1 fruit fly cellular context compared by ENCODE assay signal in the genomic region with DNA sequence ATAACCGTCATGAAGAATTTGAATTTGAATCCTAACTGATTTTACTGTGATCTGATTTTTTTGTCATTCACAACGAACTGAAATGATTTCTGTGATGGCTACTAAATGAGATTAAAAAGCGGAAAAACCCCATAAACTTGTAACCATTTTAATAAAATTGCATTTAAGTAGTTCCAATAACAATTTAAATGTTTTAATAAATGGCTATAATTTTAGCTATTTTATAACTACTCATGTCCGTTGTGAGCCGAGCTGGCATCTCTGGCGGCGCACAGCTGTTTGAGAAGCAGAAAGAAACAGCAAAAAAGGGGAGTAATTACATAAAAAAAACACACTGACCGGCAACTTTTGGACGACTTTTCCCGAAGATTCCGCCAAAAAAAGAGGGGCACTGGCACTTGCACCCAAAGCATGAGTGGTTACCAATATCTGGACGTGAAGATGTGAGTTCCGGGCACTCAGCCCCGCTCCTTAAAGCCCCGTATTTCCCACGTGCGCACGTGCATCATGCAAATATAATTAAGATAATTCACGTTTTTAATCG.
TF ChIP-seq lines count a peak whose summit lies in the region.

Gene CG7950 (plus strand): TSS at position 268 of the 544 bp plus-strand sequence.
Gene Rpp14a (plus strand): TSS at position 268 of the 544 bp plus-strand sequence.

TF ChIP-seq in whole organism, embryonic, 481 proteins besides CTCF, POLR2A, EP300 and RAD21 (continued from another document and continues in another):
- TF ChIP-seq CG18619 (GFP tag; optimal IDR thresholded peaks at IDR 0.05; lab: Kevin White, UChicago) (peak; percentile 48), vnd (GFP tag; IDR thresholded peaks at IDR 0.05; lab: Robert Waterston, UW; ENCODE audit: partially characterized antibody) (no peak), CG15479 (GFP tag; optimal IDR thresholded peaks at IDR 0.05; lab: Kevin White, UChicago) (no peak), dmrt99B (tag; optimal IDR thresholded peaks at IDR 0.05; lab: Kevin White, UChicago) (peak; percentile 60), CG33213 (GFP tag; optimal IDR thresholded peaks at IDR 0.05; lab: Kevin White, UChicago) (peak; percentile 69), CG11695 (GFP tag; IDR thresholded peaks at IDR 0.05; lab: Robert Waterston, UW) (peak; percentile 61; the same call in 2 of the 3 replicates), bcd (GFP tag; optimal IDR thresholded peaks at IDR 0.05; lab: Kevin White, UChicago) (peak; percentile 49), CG17361 (GFP tag; IDR thresholded peaks at IDR 0.05; lab: Robert Waterston, UW) (peak; percentile 37; the same call in 2 of the 3 replicates), CG10431 (GFP tag; optimal IDR thresholded peaks at IDR 0.05; lab: Kevin White, UChicago) (peak; percentile 22), Six4 (GFP tag; optimal IDR thresholded peaks at IDR 0.05; lab: Kevin White, UChicago) (peak; percentile 57), CG9215 (GFP tag; IDR thresholded peaks at IDR 0.05; lab: Robert Waterston, UW) (peak; percentile 55), lbe (GFP tag; optimal IDR thresholded peaks at IDR 0.05; lab: Kevin White, UChicago) (peak; percentile 87), lov (optimal IDR thresholded peaks at IDR 0.05; lab: Kevin White, UChicago) (no peak), lov (GFP tag; IDR thresholded peaks at IDR 0.05; lab: Robert Waterston, UW) (0 out of 3 replicates have a peak, but pooled peaks have one; percentile 27), CG12219 (GFP tag; optimal IDR thresholded peaks at IDR 0.05; lab: Kevin White, UChicago) (peak; percentile 51), pum (GFP tag; optimal IDR thresholded peaks at IDR 0.05; lab: Kevin White, UChicago) (peak; percentile 73), ftz-f1 (GFP tag; optimal IDR thresholded peaks at IDR 0.05; lab: Kevin White, UChicago) (no peak), CG3163 (GFP tag; optimal IDR thresholded peaks at IDR 0.05; lab: Kevin White, UChicago) (peak; percentile 59), grau (tag; optimal IDR thresholded peaks at IDR 0.05; lab: Kevin White, UChicago) (peak; percentile 77), Dref (GFP tag; IDR thresholded peaks at IDR 0.05; lab: Robert Waterston, UW) (no peak), CG10543 (GFP tag; optimal IDR thresholded peaks at IDR 0.05; lab: Kevin White, UChicago) (peak; percentile 58), gsb-n (tag; optimal IDR thresholded peaks at IDR 0.05; lab: Kevin White, UChicago) (peak; percentile 42), CG2875 (GFP tag; optimal IDR thresholded peaks at IDR 0.05; lab: Kevin White, UChicago) (peak; percentile 39), CG12744 (GFP tag; optimal IDR thresholded peaks at IDR 0.05; lab: Kevin White, UChicago) (peak; percentile 53), CG17328 (GFP tag; IDR thresholded peaks at IDR 0.05; lab: Robert Waterston, UW) (peak; percentile 78), ato (GFP tag; IDR thresholded peaks at IDR 0.05; lab: Robert Waterston, UW; ENCODE audit: partially characterized antibody) (no peak), CG14710 (tag; optimal IDR thresholded peaks at IDR 0.05; lab: Kevin White, UChicago) (peak; percentile 78), ken (GFP tag; IDR thresholded peaks at IDR 0.05; lab: Robert Waterston, UW) (peak; percentile 82), gro (GFP tag; optimal IDR thresholded peaks at IDR 0.05; lab: Kevin White, UChicago) (peak; percentile 82), CG12659 (GFP tag; optimal IDR thresholded peaks at IDR 0.05; lab: Kevin White, UChicago) (peak; percentile 65), CG12769 (tag; optimal IDR thresholded peaks at IDR 0.05; lab: Kevin White, UChicago) (peak; percentile 82), CG9797 (GFP tag; optimal IDR thresholded peaks at IDR 0.05; lab: Kevin White, UChicago) (peak; percentile 11), nau (GFP tag; optimal IDR thresholded peaks at IDR 0.05; lab: Kevin White, UChicago) (peak; percentile 36), CG10565 (GFP tag; optimal IDR thresholded peaks at IDR 0.05; lab: Kevin White, UChicago) (no peak), CG12299 (tag; optimal IDR thresholded peaks at IDR 0.05; lab: Kevin White, UChicago) (peak; percentile 79), CG6175 (GFP tag; IDR thresholded peaks at IDR 0.05; lab: Robert Waterston, UW) (no peak), CG14441 (GFP tag; IDR thresholded peaks at IDR 0.05; lab: Robert Waterston, UW) (peak; percentile 88), al (GFP tag; IDR thresholded peaks at IDR 0.05; lab: Robert Waterston, UW) (peak; percentile 75; the same call in 1 of the 2 replicates), CG3726 (GFP tag; IDR thresholded peaks at IDR 0.05; lab: Robert Waterston, UW) (0 out of 3 replicates have a peak, but pooled peaks have one; percentile 12), zf30C (GFP tag; optimal IDR thresholded peaks at IDR 0.05; lab: Kevin White, UChicago) (peak; percentile 38), CG4730 (GFP tag; IDR thresholded peaks at IDR 0.05; lab: Robert Waterston, UW) (peak; percentile 55), HLHmδ (GFP tag; optimal IDR thresholded peaks at IDR 0.05; lab: Kevin White, UChicago) (no peak), HLH3B (GFP tag; IDR thresholded peaks at IDR 0.05; lab: Robert Waterston, UW) (peak; percentile 77), fd3F (GFP tag; optimal IDR thresholded peaks at IDR 0.05; lab: Kevin White, UChicago) (peak; percentile 69), Max (GFP tag; optimal IDR thresholded peaks at IDR 0.05; lab: Kevin White, UChicago) (peak; percentile 75), CG18476 (GFP tag; optimal IDR thresholded peaks at IDR 0.05; lab: Kevin White, UChicago) (peak; percentile 54), oc (tag; optimal IDR thresholded peaks at IDR 0.05; lab: Kevin White, UChicago) (peak; percentile 74), insv (GFP tag; optimal IDR thresholded peaks at IDR 0.05; lab: Kevin White, UChicago) (peak in 1 of 2 experiments; percentile 2), corto (GFP tag; optimal IDR thresholded peaks at IDR 0.05; lab: Kevin White, UChicago) (peak; percentile 14), Hmr (GFP tag; optimal IDR thresholded peaks at IDR 0.05; lab: Kevin White, UChicago) (peak; percentile 79), ranshi (GFP tag; IDR thresholded peaks at IDR 0.05; lab: Robert Waterston, UW) (peak; percentile 80), CG2199 (GFP tag; IDR thresholded peaks at IDR 0.05; lab: Robert Waterston, UW) (no peak), Hr3 (GFP tag; optimal IDR thresholded peaks at IDR 0.05; lab: Kevin White, UChicago) (peak; percentile 84), CG7745 (tag; optimal IDR thresholded peaks at IDR 0.05; lab: Kevin White, UChicago) (no peak), rib (GFP tag; IDR thresholded peaks at IDR 0.05; lab: Robert Waterston, UW) (peak; percentile 32; the same call in 1 of the 2 replicates), twi (tag; optimal IDR thresholded peaks at IDR 0.05; lab: Kevin White, UChicago) (peak; percentile 44), CG15011 (GFP tag; optimal IDR thresholded peaks at IDR 0.05; lab: Kevin White, UChicago) (no peak), BtbVII (GFP tag; optimal IDR thresholded peaks at IDR 0.05; lab: Kevin White, UChicago) (peak; percentile 39), hbn (GFP tag; IDR thresholded peaks at IDR 0.05; lab: Robert Waterston, UW; ENCODE audit: partially characterized antibody) (no peak), CG14860 (GFP tag; IDR thresholded peaks at IDR 0.05; lab: Robert Waterston, UW; ENCODE audit: partially characterized antibody) (no peak), Fer3 (tag; optimal IDR thresholded peaks at IDR 0.05; lab: Kevin White, UChicago) (peak; percentile 84), CG14014 (GFP tag; IDR thresholded peaks at IDR 0.05; lab: Robert Waterston, UW) (peak; percentile 80), Dfd (GFP tag; optimal IDR thresholded peaks at IDR 0.05; lab: Kevin White, UChicago) (no peak), Hr51 (GFP tag; optimal IDR thresholded peaks at IDR 0.05; lab: Kevin White, UChicago) (peak; percentile 81 to 84), trem (tag; optimal IDR thresholded peaks at IDR 0.05; lab: Kevin White, UChicago) (peak; percentile 80), unpg (GFP tag; optimal IDR thresholded peaks at IDR 0.05; lab: Kevin White, UChicago) (peak; percentile 84), NFAT (GFP tag; IDR thresholded peaks at IDR 0.05; lab: Robert Waterston, UW) (peak; percentile 59), Side (GFP tag; optimal IDR thresholded peaks at IDR 0.05; lab: Kevin White, UChicago) (peak; percentile 35), CG3995 (GFP tag; optimal IDR thresholded peaks at IDR 0.05; lab: Kevin White, UChicago) (peak; percentile 40), ac (GFP tag; optimal IDR thresholded peaks at IDR 0.05; lab: Kevin White, UChicago) (no peak), Dip2 (GFP tag; IDR thresholded peaks at IDR 0.05; lab: Robert Waterston, UW) (no peak), yki (optimal IDR thresholded peaks at IDR 0.05; lab: Kevin White, UChicago) (no peak), otp (GFP tag; IDR thresholded peaks at IDR 0.05; lab: Robert Waterston, UW) (peak; percentile 77), Dek (tag; optimal IDR thresholded peaks at IDR 0.05; lab: Kevin White, UChicago) (peak; percentile 80), sd (tag; optimal IDR thresholded peaks at IDR 0.05; lab: Kevin White, UChicago) (peak; percentile 15), HLH4C (GFP tag; IDR thresholded peaks at IDR 0.05; lab: Robert Waterston, UW; ENCODE audit: partially characterized antibody) (no peak), Stat92E (GFP tag; optimal IDR thresholded peaks at IDR 0.05; lab: Kevin White, UChicago) (no peak), cg (GFP tag; optimal IDR thresholded peaks at IDR 0.05; lab: Kevin White, UChicago) (no peak), Lim3 (GFP tag; IDR thresholded peaks at IDR 0.05; lab: Robert Waterston, UW) (no peak), CG2116 (GFP tag; optimal IDR thresholded peaks at IDR 0.05; lab: Kevin White, UChicago) (peak; percentile 64), CG16779 (GFP tag; IDR thresholded peaks at IDR 0.05; lab: Robert Waterston, UW) (peak; percentile 62), sc (optimal IDR thresholded peaks at IDR 0.05; lab: Kevin White, UChicago) (no peak), sc (GFP tag; optimal IDR thresholded peaks at IDR 0.05; lab: Kevin White, UChicago) (peak; percentile 2), B-H2 (GFP tag; optimal IDR thresholded peaks at IDR 0.05; lab: Kevin White, UChicago) (peak; percentile 85), ttk (GFP tag; IDR thresholded peaks at IDR 0.05; lab: Robert Waterston, UW) (peak; percentile 65), Bteb2 (GFP tag; optimal IDR thresholded peaks at IDR 0.05; lab: Kevin White, UChicago) (peak; percentile 82), Nf-YB (GFP tag; optimal IDR thresholded peaks at IDR 0.05; lab: Kevin White, UChicago) (peak; percentile 59), gem (tag; optimal IDR thresholded peaks at IDR 0.05; lab: Kevin White, UChicago) (peak; percentile 88), sr (GFP tag; IDR thresholded peaks at IDR 0.05; lab: Robert Waterston, UW) (no peak), sens-2 (GFP tag; IDR thresholded peaks at IDR 0.05; lab: Robert Waterston, UW) (peak; percentile 72), gce (GFP tag; IDR thresholded peaks at IDR 0.05; lab: Robert Waterston, UW) (no peak), CG15696 (tag; optimal IDR thresholded peaks at IDR 0.05; lab: Kevin White, UChicago) (peak; percentile 74), pita (GFP tag; optimal IDR thresholded peaks at IDR 0.05; lab: Kevin White, UChicago) (no peak), unc-4 (GFP tag; IDR thresholded peaks at IDR 0.05; lab: Robert Waterston, UW; ENCODE audit: partially characterized antibody) (no peak), wor (GFP tag; IDR thresholded peaks at IDR 0.05; lab: Robert Waterston, UW) (peak; percentile 54; the same call in 1 of the 2 replicates), Elba2 (GFP tag; optimal IDR thresholded peaks at IDR 0.05; lab: Kevin White, UChicago) (peak; percentile 8), eve (GFP tag; optimal IDR thresholded peaks at IDR 0.05; lab: Kevin White, UChicago) (no peak), CG7556 (GFP tag; optimal IDR thresholded peaks at IDR 0.05; lab: Kevin White, UChicago) (peak; percentile 44), bsh (GFP tag; optimal IDR thresholded peaks at IDR 0.05; lab: Kevin White, UChicago) (peak; percentile 70 to 83), CG4707 (GFP tag; optimal IDR thresholded peaks at IDR 0.05; lab: Kevin White, UChicago) (peak; percentile 5), jing (GFP tag; optimal IDR thresholded peaks at IDR 0.05; lab: Kevin White, UChicago) (no peak), org-1 (GFP tag; optimal IDR thresholded peaks at IDR 0.05; lab: Kevin White, UChicago) (peak; percentile 35), CG10462 (GFP tag; optimal IDR thresholded peaks at IDR 0.05; lab: Kevin White, UChicago) (peak; percentile 48), dan (GFP tag; IDR thresholded peaks at IDR 0.05; lab: Robert Waterston, UW) (no peak), CG32532 (GFP tag; IDR thresholded peaks at IDR 0.05; lab: Robert Waterston, UW) (peak; percentile 86), Sox102F (GFP tag; optimal IDR thresholded peaks at IDR 0.05; lab: Kevin White, UChicago) (peak; percentile 85), Antp (GFP tag; optimal IDR thresholded peaks at IDR 0.05; lab: Kevin White, UChicago) (peak; percentile 42), Deaf1 (tag; optimal IDR thresholded peaks at IDR 0.05; lab: Kevin White, UChicago) (peak; percentile 40), CG1529 (GFP tag; optimal IDR thresholded peaks at IDR 0.05; lab: Kevin White, UChicago) (peak; percentile 12), pfk (GFP tag; optimal IDR thresholded peaks at IDR 0.05; lab: Kevin White, UChicago) (no peak), CHES-1-like (GFP tag; optimal IDR thresholded peaks at IDR 0.05; lab: Kevin White, UChicago) (peak; percentile 83), CG17912 (GFP tag; optimal IDR thresholded peaks at IDR 0.05; lab: Kevin White, UChicago) (peak; percentile 5), Optix (GFP tag; IDR thresholded peaks at IDR 0.05; lab: Robert Waterston, UW) (peak; percentile 55; the same call in 2 of the 3 replicates), CG11504 (tag; optimal IDR thresholded peaks at IDR 0.05; lab: Kevin White, UChicago) (peak; percentile 66), gfzf (GFP tag; optimal IDR thresholded peaks at IDR 0.05; lab: Kevin White, UChicago) (no peak), CG4404 (GFP tag; IDR thresholded peaks at IDR 0.05; lab: Robert Waterston, UW) (peak; percentile 72), CG9727 (GFP tag; optimal IDR thresholded peaks at IDR 0.05; lab: Kevin White, UChicago) (peak; percentile 71), zfh2 (GFP tag; optimal IDR thresholded peaks at IDR 0.05; lab: Kevin White, UChicago) (peak; percentile 89), usp (GFP tag; optimal IDR thresholded peaks at IDR 0.05; lab: Kevin White, UChicago) (no peak), sisA (GFP tag; IDR thresholded peaks at IDR 0.05; lab: Robert Waterston, UW) (peak; percentile 72), ash1 (GFP tag; optimal IDR thresholded peaks at IDR 0.05; lab: Kevin White, UChicago) (no peak), CG30431 (GFP tag; optimal IDR thresholded peaks at IDR 0.05; lab: Kevin White, UChicago) (peak; percentile 21), CG18011 (GFP tag; optimal IDR thresholded peaks at IDR 0.05; lab: Kevin White, UChicago) (peak; percentile 65), CG11456 (GFP tag; IDR thresholded peaks at IDR 0.05; lab: Robert Waterston, UW) (peak; percentile 73; the same call in 2 of the 3 replicates)
